Worm (Caenorhabditis elegans): Measurements from ENCODE around the gene F08H9.3.
A peak's percentile ranks its signal among the peaks of the same experiment; 100 is the strongest.

F08H9.3 gene

DNA sequence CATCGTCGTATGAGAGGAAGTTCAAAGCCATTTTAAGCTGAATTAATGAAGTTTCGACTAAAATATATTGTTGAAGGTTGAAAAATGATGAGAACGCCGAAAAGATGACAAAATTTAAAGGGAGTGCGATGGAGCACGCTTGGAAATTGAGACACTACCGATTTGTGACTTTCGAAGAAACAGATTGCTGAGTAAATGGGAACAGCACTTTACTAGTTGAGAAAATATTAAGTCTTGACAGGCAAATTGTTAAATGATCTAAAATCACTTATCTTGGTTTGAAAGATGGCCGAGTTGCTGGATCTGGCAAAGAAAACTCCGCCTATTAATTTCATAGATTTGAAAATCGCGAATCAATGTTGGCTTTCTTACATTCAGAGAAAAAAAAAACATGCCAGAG lies 39.9 kb downstream of the F08H9.3 start, which contains the start of gene rpoa-12 (continued):
- TF ChIP-seq dmd-4 (tag; optimal IDR thresholded peaks at IDR 0.05; ENCODE audit: borderline replicate concordance) (peak; percentile 5), sdc-2 (tag; optimal IDR thresholded peaks at IDR 0.05) (no peak), ceh-45 (GFP tag; IDR thresholded peaks at IDR 0.05) (no peak), nfya-1 (tag; optimal IDR thresholded peaks at IDR 0.05) (no peak), K09A11.1 (tag; optimal IDR thresholded peaks at IDR 0.05; ENCODE audit: insufficient read depth) (no peak), elt-4 (tag; optimal IDR thresholded peaks at IDR 0.05) (no peak), T23F11.4 (GFP tag; optimal IDR thresholded peaks at IDR 0.05) (no peak), dve-1 (tag; optimal IDR thresholded peaks at IDR 0.05) (no peak), unc-55 (GFP tag; optimal IDR thresholded peaks at IDR 0.05) (no peak), ceh-34 (tag; optimal IDR thresholded peaks at IDR 0.05) (peak; percentile 49), ceh-18 (tag; optimal IDR thresholded peaks at IDR 0.05) (peak; percentile 16), eyg-1 (tag; optimal IDR thresholded peaks at IDR 0.05) (no peak), madf-2 (tag; optimal IDR thresholded peaks at IDR 0.05) (no peak), pat-9 (tag; optimal IDR thresholded peaks at IDR 0.05) (no peak), C08G9.2 (tag; optimal IDR thresholded peaks at IDR 0.05) (peak; percentile 66), odd-2 (tag; optimal IDR thresholded peaks at IDR 0.05) (no peak), ceh-6 (GFP tag; optimal IDR thresholded peaks at IDR 0.05) (no peak), ceh-48 (tag; optimal IDR thresholded peaks at IDR 0.05) (no peak), ceh-22 (tag; optimal IDR thresholded peaks at IDR 0.05) (no peak), nhr-232 (tag; optimal IDR thresholded peaks at IDR 0.05) (no peak), lim-6 (tag; optimal IDR thresholded peaks at IDR 0.05) (no peak), unc-86 (tag; optimal IDR thresholded peaks at IDR 0.05) (no peak), sox-2 (GFP tag; IDR thresholded peaks at IDR 0.05) (no peak), fkh-10 (GFP tag; optimal IDR thresholded peaks at IDR 0.05) (no peak), pros-1 (tag; optimal IDR thresholded peaks at IDR 0.05) (no peak), K02D7.2 (tag; optimal IDR thresholded peaks at IDR 0.05) (no peak), ref-2 (tag; optimal IDR thresholded peaks at IDR 0.05) (peak; percentile 50), fax-1 (tag; optimal IDR thresholded peaks at IDR 0.05) (peak; percentile 15), pha-4 (tag; optimal IDR thresholded peaks at IDR 0.05) (no peak)

DNA sequence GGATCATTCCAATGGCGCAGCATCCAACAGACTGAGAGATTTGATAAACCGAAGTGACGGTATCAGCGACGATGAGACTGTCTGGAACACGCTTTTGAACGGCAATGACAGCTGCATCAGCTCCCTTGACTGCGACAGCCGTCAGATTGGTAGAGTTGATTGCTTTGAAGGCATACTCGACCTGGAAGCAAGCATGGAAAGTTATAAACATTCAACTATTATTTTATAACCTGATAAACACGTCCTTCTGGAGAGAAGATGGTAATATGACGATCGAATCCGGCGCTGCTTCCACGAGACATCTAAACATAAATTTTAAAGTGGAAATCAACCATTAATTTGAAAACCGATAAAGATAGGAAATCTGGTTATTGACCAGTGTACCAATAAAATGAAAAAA lies 40.8 kb downstream of the F08H9.3 start, which contains the start of gene pas-1:
Gene pas-1, minus strand, starts transcription at position 302 of the 400 bp plus-strand sequence.
- no peak for TF ChIP-seq hlh-8 (tag; optimal IDR thresholded peaks at IDR 0.05)
- TF ChIP-seq unc-55 (GFP tag; optimal IDR thresholded peaks at IDR 0.05): no peak
- TF ChIP-seq ceh-2 (tag; optimal IDR thresholded peaks at IDR 0.05): no peak
- TF ChIP-seq ahr-1 (tag; optimal IDR thresholded peaks at IDR 0.05): no peak
- no peak for TF ChIP-seq ttx-3 (tag; optimal IDR thresholded peaks at IDR 0.05)
- no peak for TF ChIP-seq T23F11.4 (GFP tag; optimal IDR thresholded peaks at IDR 0.05)
- no peak for TF ChIP-seq elt-4 (tag; optimal IDR thresholded peaks at IDR 0.05)
- TF ChIP-seq unc-86 (tag; optimal IDR thresholded peaks at IDR 0.05): no peak
- no peak for TF ChIP-seq Y22D7AL.16 (tag; optimal IDR thresholded peaks at IDR 0.05)
- no peak for TF ChIP-seq C08G9.2 (tag; optimal IDR thresholded peaks at IDR 0.05)
- no peak for TF ChIP-seq unc-3 (GFP tag; conservative IDR thresholded peaks at IDR 0.05)
- no peak for TF ChIP-seq unc-3 (tag; optimal IDR thresholded peaks at IDR 0.05)
- no peak for TF ChIP-seq K09A11.1 (tag; optimal IDR thresholded peaks at IDR 0.05; ENCODE audit: insufficient read depth)
- no peak for TF ChIP-seq lim-6 (tag; optimal IDR thresholded peaks at IDR 0.05)
- TF ChIP-seq pha-2 (tag; optimal IDR thresholded peaks at IDR 0.05): no peak

DNA sequence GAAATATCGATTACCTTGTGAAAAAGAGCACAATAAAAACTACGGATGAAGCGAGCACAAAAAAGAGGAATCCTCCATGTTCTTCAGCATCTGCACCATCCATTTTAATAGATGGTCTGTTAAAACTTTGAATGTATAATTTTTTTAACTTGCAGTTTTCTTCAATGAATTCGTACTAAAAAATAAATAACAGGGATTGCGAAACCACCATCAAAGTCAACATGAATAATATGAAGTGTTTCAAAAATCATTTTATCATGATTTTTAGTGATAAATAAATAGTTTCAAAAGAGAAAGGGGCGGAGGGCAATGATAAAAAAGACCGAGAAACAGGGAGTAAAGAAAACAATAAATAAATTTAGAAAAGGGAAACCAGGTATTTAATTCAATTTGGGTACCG lies 41.8 kb downstream of the F08H9.3 start, which contains the start of gene dhs-22:
Gene dhs-22, minus strand, starts transcription at position 116 of the 400 bp plus-strand sequence.
- TF ChIP-seq fkh-10 (GFP tag; optimal IDR thresholded peaks at IDR 0.05): no peak
- TF ChIP-seq mec-3 (tag; optimal IDR thresholded peaks at IDR 0.05; ENCODE audit: borderline replicate concordance): no peak
- TF ChIP-seq unc-42 (tag; optimal IDR thresholded peaks at IDR 0.05): no peak
- no peak for TF ChIP-seq K02D7.2 (tag; optimal IDR thresholded peaks at IDR 0.05)
- no peak for TF ChIP-seq fkh-6 (tag; optimal IDR thresholded peaks at IDR 0.05)

Data from whole organism, late embryonic.